Fruit fly (Drosophila melanogaster) whole organism, embryonic: Measurements from ENCODE around the gene CG6005.

Experiments used
- Atf-2 ChIP-seq: fragments of 200-800 bp; sonication (Bioruptor generic); optimal IDR thresholded peaks from 2 replicates; lab custom pipeline; 2016; ENCODE audit warnings: missing biosample characterization, missing genetic modification characterization
- Bgb ChIP-seq: fragments of 200-800 bp; sonication (Bioruptor generic); IDR thresholded peaks from 2 replicates; pipeline ENCODE4 v1.3.6; 2022; ENCODE audit warnings: missing biosample characterization, missing genetic modification characterization; ENCODE audit not compliant: partially characterized antibody
- CG10274 ChIP-seq: fragments of 200-800 bp; sonication (Bioruptor generic); optimal IDR thresholded peaks from 3 replicates; lab custom pipeline; 2017; ENCODE audit warnings: missing biosample characterization, mild to moderate bottlenecking, missing genetic modification characterization
- CG11093 ChIP-seq: fragments of 200-800 bp; sonication (Bioruptor generic); IDR thresholded peaks from 3 replicates; pipeline ENCODE4 v1.3.6; 2022; ENCODE audit warnings: missing biosample characterization, missing genetic modification characterization
- CG11560 ChIP-seq: fragments of 200-800 bp; sonication (Bioruptor generic); IDR thresholded peaks from 3 replicates; pipeline ENCODE4 v1.3.6; 2022; ENCODE audit warnings: missing biosample characterization, missing genetic modification characterization
- CG1233 ChIP-seq: fragments of 200-800 bp; sonication (Bioruptor generic); optimal IDR thresholded peaks from 4 replicates; lab custom pipeline; 2018; ENCODE audit warnings: missing biosample characterization, mild to moderate bottlenecking, missing genetic modification characterization
- CG16779 ChIP-seq: fragments of 200-800 bp; sonication (Bioruptor generic); IDR thresholded peaks from 2 replicates; pipeline ENCODE4 v1.3.6; 2022; ENCODE audit warnings: missing biosample characterization, missing genetic modification characterization
- CG17802 ChIP-seq: fragments of 200-800 bp; sonication (Bioruptor generic); optimal IDR thresholded peaks from 2 replicates; lab custom pipeline; 2018; ENCODE audit warnings: missing biosample characterization, mild to moderate bottlenecking, missing genetic modification characterization, moderate library complexity
- CG18476 ChIP-seq: fragments of 200-800 bp; sonication (Bioruptor generic); optimal IDR thresholded peaks from 2 replicates; lab custom pipeline; 2016; ENCODE audit warnings: missing biosample characterization, mild to moderate bottlenecking, missing genetic modification characterization
- CG2120 ChIP-seq: fragments of 200-800 bp; sonication (Bioruptor generic); optimal IDR thresholded peaks from 3 replicates; lab custom pipeline; 2016; ENCODE audit warnings: missing biosample characterization, missing genetic modification characterization
- CG31224 ChIP-seq: fragments of 200-800 bp; sonication (Bioruptor generic); IDR thresholded peaks from 2 replicates; pipeline ENCODE4 v1.3.6; 2022; ENCODE audit warnings: missing biosample characterization, missing genetic modification characterization
- CG32767 ChIP-seq: fragments of 200-800 bp; sonication (Bioruptor generic); IDR thresholded peaks from 2 replicates; pipeline ENCODE4 v1.3.6; 2022; ENCODE audit warnings: missing biosample characterization, missing genetic modification characterization
- CG3281 ChIP-seq: fragments of 200-800 bp; sonication (Bioruptor generic); optimal IDR thresholded peaks from 3 replicates; lab custom pipeline; 2017; ENCODE audit warnings: missing biosample characterization, mild to moderate bottlenecking, missing genetic modification characterization
- CG42726 ChIP-seq: fragments of 200-800 bp; sonication (Bioruptor generic); IDR thresholded peaks from 2 replicates; pipeline ENCODE4 v1.3.6; 2022; ENCODE audit warnings: missing biosample characterization, missing genetic modification characterization; ENCODE audit not compliant: partially characterized antibody
- CG4282 ChIP-seq: fragments of 200-800 bp; sonication (Bioruptor generic); optimal IDR thresholded peaks from 2 replicates; lab custom pipeline; 2016; ENCODE audit warnings: missing biosample characterization, missing genetic modification characterization
- CG4707 ChIP-seq: fragments of 200-800 bp; sonication (Bioruptor generic); optimal IDR thresholded peaks from 2 replicates; lab custom pipeline; 2018; ENCODE audit warnings: missing biosample characterization, mild to moderate bottlenecking, missing genetic modification characterization, moderate library complexity
- CG6272 ChIP-seq: fragments of 200-800 bp; sonication (Bioruptor generic); IDR thresholded peaks from 2 replicates; pipeline ENCODE4 v1.3.6; 2022; ENCODE audit warnings: missing biosample characterization, missing genetic modification characterization
- CG6765 ChIP-seq: fragments of 200-800 bp; sonication (Bioruptor generic); optimal IDR thresholded peaks from 3 replicates; lab custom pipeline; 2017; ENCODE audit warnings: missing biosample characterization, mild to moderate bottlenecking, missing genetic modification characterization
- CG7357 ChIP-seq: fragments of 200-800 bp; sonication (Bioruptor generic); IDR thresholded peaks from 3 replicates; pipeline ENCODE4 v1.3.6; 2022; ENCODE audit warnings: missing biosample characterization, missing genetic modification characterization
- CG7839 ChIP-seq: fragments of 200-800 bp; sonication (Bioruptor generic); optimal IDR thresholded peaks from 3 replicates; lab custom pipeline; 2018; ENCODE audit warnings: missing biosample characterization, mild to moderate bottlenecking, missing genetic modification characterization, moderate library complexity
- CG8924 ChIP-seq: fragments of 200-800 bp; optimal IDR thresholded peaks from 3 replicates; lab custom pipeline; 2019; ENCODE audit warnings: missing biosample characterization, mild to moderate bottlenecking, missing genetic modification characterization, moderate library complexity
- CG9215 ChIP-seq: fragments of 200-800 bp; sonication (Bioruptor generic); IDR thresholded peaks from 2 replicates; pipeline ENCODE4 v1.3.6; 2022; ENCODE audit warnings: missing biosample characterization, missing genetic modification characterization
- CG9932 ChIP-seq: fragments of 200-800 bp; sonication (Bioruptor generic); IDR thresholded peaks from 2 replicates; pipeline ENCODE4 v1.3.6; 2022; ENCODE audit warnings: missing biosample characterization, missing genetic modification characterization
- Chrac-16 ChIP-seq: fragments of 200-800 bp; sonication (Bioruptor generic); optimal IDR thresholded peaks from 3 replicates; lab custom pipeline; 2016; ENCODE audit warnings: missing biosample characterization, missing genetic modification characterization
- Dfd ChIP-seq, 2 experiments: fragments of >200 bp; optimal IDR thresholded peaks; 2 replicates each; lab custom pipeline; 2017; ENCODE audit warnings: missing biosample characterization in 2 of 2, missing genetic modification characterization in 2 of 2
- Hmx ChIP-seq: fragments of 200-800 bp; sonication (Bioruptor generic); optimal IDR thresholded peaks from 2 replicates; lab custom pipeline; 2016; ENCODE audit warnings: missing biosample characterization, missing genetic modification characterization
- Hr39 ChIP-seq: fragments of >200 bp; optimal IDR thresholded peaks from 2 replicates; lab custom pipeline; 2017
- MESR4 ChIP-seq: fragments of 200-800 bp; sonication (Bioruptor generic); optimal IDR thresholded peaks from 2 replicates; lab custom pipeline; 2018; ENCODE audit warnings: missing biosample characterization, mild to moderate bottlenecking, missing genetic modification characterization, moderate library complexity
- Rfx ChIP-seq: fragments of 200-800 bp; sonication (Bioruptor generic); IDR thresholded peaks from 2 replicates; pipeline ENCODE4 v1.3.6; 2022; ENCODE audit warnings: missing biosample characterization, missing genetic modification characterization
- Sry-δ ChIP-seq: fragments of 200-800 bp; sonication (Bioruptor generic); optimal IDR thresholded peaks from 2 replicates; lab custom pipeline; 2016; ENCODE audit warnings: missing biosample characterization, missing genetic modification characterization
- Usf ChIP-seq: fragments of 200-800 bp; sonication (Bioruptor generic); optimal IDR thresholded peaks from 2 replicates; lab custom pipeline; 2017; ENCODE audit warnings: missing genotype, missing biosample characterization, missing genetic modification characterization
- az2 ChIP-seq: fragments of 200-800 bp; sonication (Bioruptor generic); optimal IDR thresholded peaks from 3 replicates; lab custom pipeline; 2016; ENCODE audit warnings: missing biosample characterization, missing genetic modification characterization
- cas ChIP-seq: fragments of 200-800 bp; sonication (Bioruptor generic); IDR thresholded peaks from 2 replicates; pipeline ENCODE4 v1.3.6; 2022; ENCODE audit warnings: missing biosample characterization, missing genetic modification characterization
- chm ChIP-seq: fragments of 200-800 bp; sonication (Bioruptor generic); IDR thresholded peaks from 2 replicates; pipeline ENCODE4 v1.3.6; 2022; ENCODE audit warnings: missing biosample characterization, missing genetic modification characterization
- esg ChIP-seq: fragments of 200-800 bp; sonication (Bioruptor generic); conservative IDR thresholded peaks from 2 replicates; pipeline ENCODE4 v1.3.6; 2022; ENCODE audit warnings: missing biosample characterization, missing genetic modification characterization
- ewg ChIP-seq: fragments of 200-800 bp; sonication (Bioruptor generic); optimal IDR thresholded peaks from 3 replicates; lab custom pipeline; 2017; ENCODE audit warnings: mild to moderate bottlenecking, missing biosample characterization, missing genetic modification reagents, missing genetic modification characterization
- eyg ChIP-seq: fragments of 200-800 bp; sonication (Bioruptor generic); optimal IDR thresholded peaks from 3 replicates; lab custom pipeline; 2016; ENCODE audit warnings: missing biosample characterization, missing genetic modification characterization
- fd3F ChIP-seq: fragments of 200-800 bp; sonication (Bioruptor generic); optimal IDR thresholded peaks from 2 replicates; lab custom pipeline; 2018; ENCODE audit warnings: missing biosample characterization, mild to moderate bottlenecking, missing genetic modification characterization, moderate library complexity
- gcm ChIP-seq: fragments of 200-800 bp; sonication (Bioruptor generic); optimal IDR thresholded peaks from 2 replicates; lab custom pipeline; 2019; ENCODE audit warnings: missing biosample characterization, mild to moderate bottlenecking, missing genetic modification characterization, moderate library complexity
- gsb ChIP-seq: fragments of 200-800 bp; sonication (Bioruptor generic); IDR thresholded peaks from 2 replicates; pipeline ENCODE4 v1.3.6; 2022; ENCODE audit warnings: missing biosample characterization, missing genetic modification characterization
- ham ChIP-seq: fragments of 200-800 bp; sonication (Bioruptor generic); IDR thresholded peaks from 2 replicates; pipeline ENCODE4 v1.3.6; 2022; ENCODE audit warnings: missing biosample characterization, missing genetic modification characterization
- kni ChIP-seq: fragments of 200-800 bp; sonication (Bioruptor generic); optimal IDR thresholded peaks from 3 replicates; lab custom pipeline; 2017; ENCODE audit warnings: mild to moderate bottlenecking, missing biosample characterization, missing genetic modification reagents, missing genetic modification characterization
- lab ChIP-seq: fragments of 200-800 bp; sonication (Bioruptor generic); optimal IDR thresholded peaks from 3 replicates; lab custom pipeline; 2017; ENCODE audit warnings: missing biosample characterization, missing genetic modification characterization, mild to moderate bottlenecking, moderate library complexity, missing genetic modification reagents
- nom ChIP-seq: fragments of 200-800 bp; sonication (Bioruptor generic); optimal IDR thresholded peaks from 2 replicates; lab custom pipeline; 2017; ENCODE audit warnings: missing biosample characterization, missing genetic modification characterization, mild to moderate bottlenecking, moderate library complexity, missing genetic modification reagents
- oc ChIP-seq: fragments of 200-800 bp; sonication (Bioruptor generic); optimal IDR thresholded peaks from 2 replicates; lab custom pipeline; 2018; ENCODE audit warnings: missing biosample characterization, mild to moderate bottlenecking, missing genetic modification characterization, moderate library complexity
- repo ChIP-seq: fragments of 200-800 bp; sonication (Bioruptor generic); optimal IDR thresholded peaks from 2 replicates; lab custom pipeline; 2016; ENCODE audit warnings: missing biosample characterization, missing genetic modification characterization
- sna ChIP-seq: fragments of 200-800 bp; sonication (Bioruptor generic); IDR thresholded peaks from 2 replicates; pipeline ENCODE4 v1.3.6; 2022; ENCODE audit warnings: missing biosample characterization, missing genetic modification characterization; ENCODE audit not compliant: partially characterized antibody
- ttk ChIP-seq: fragments of 200-800 bp; sonication (Bioruptor generic); IDR thresholded peaks from 2 replicates; pipeline ENCODE4 v2.1.2; 2022; ENCODE audit warnings: missing biosample characterization, missing genetic modification characterization
- tup ChIP-seq: fragments of 200-800 bp; sonication (Bioruptor generic); optimal IDR thresholded peaks from 2 replicates; lab custom pipeline; 2016; ENCODE audit warnings: missing biosample characterization, mild to moderate bottlenecking, missing genetic modification characterization, moderate library complexity
- vvl ChIP-seq: fragments of 200-800 bp; sonication (Bioruptor generic); IDR thresholded peaks from 2 replicates; pipeline ENCODE4 v1.3.6; 2022; ENCODE audit warnings: missing biosample characterization, missing genetic modification characterization
- yki ChIP-seq: fragments of >200 bp; optimal IDR thresholded peaks from 3 replicates; lab custom pipeline; 2018

The CG6005 gene

dm6 chr3R:18983614-18984185 lies 40.1 kb downstream of the CG6005 start, which contains the start of the genes snRNP-U1-C and gukh (continued):
- peak; percentile 55 for TF ChIP-seq CG42726 (GFP tag; lab: Robert Waterston, UW)
- no peak for TF ChIP-seq CG10274
- TF ChIP-seq Usf (GFP tag; lab: Kevin White, UChicago) = peak; percentile 14
- TF ChIP-seq Rfx (GFP tag; lab: Robert Waterston, UW) = peak; percentile 90
- peak; percentile 84 for TF ChIP-seq cas (GFP tag; lab: Robert Waterston, UW)
- TF ChIP-seq repo (GFP tag; lab: Kevin White, UChicago) = peak; percentile 27
- TF ChIP-seq CG32767 (GFP tag; lab: Robert Waterston, UW) = peak; percentile 82
- peak; percentile 67; the same call in 1 of the 3 replicates for TF ChIP-seq CG11093 (GFP tag; lab: Robert Waterston, UW)
- peak; percentile 66 for TF ChIP-seq Bgb (GFP tag; lab: Robert Waterston, UW)
- peak; percentile 79 for TF ChIP-seq CG16779 (GFP tag; lab: Robert Waterston, UW)
- TF ChIP-seq CG6272 (GFP tag; lab: Robert Waterston, UW) = peak; percentile 52
- peak; percentile 82 for TF ChIP-seq Chrac-16
- peak; percentile 69 for TF ChIP-seq gcm (GFP tag; lab: Kevin White, UChicago)
- TF ChIP-seq CG2120 = peak; percentile 84
- no peak for TF ChIP-seq Dfd (GFP tag; optimal IDR thresholded peaks at IDR 0.05; lab: Kevin White, UChicago)
- peak; percentile 98 for TF ChIP-seq CG4707 (GFP tag; lab: Kevin White, UChicago)
- peak; percentile 82 for TF ChIP-seq esg (GFP tag; lab: Robert Waterston, UW)
- TF ChIP-seq Atf-2 (GFP tag; lab: Kevin White, UChicago) = no peak
- TF ChIP-seq az2 (GFP tag; lab: Kevin White, UChicago) = peak; percentile 81
- TF ChIP-seq CG6765 (GFP tag; lab: Kevin White, UChicago) = peak; percentile 57
- TF ChIP-seq yki = no peak
- TF ChIP-seq vvl = peak; percentile 93
- peak; percentile 88 for TF ChIP-seq lab (GFP tag; lab: Kevin White, UChicago)
- peak; percentile 79 for TF ChIP-seq CG1233 (GFP tag; lab: Kevin White, UChicago)
- TF ChIP-seq sna (GFP tag; lab: Robert Waterston, UW) = peak; percentile 84
- TF ChIP-seq CG9215 = peak; percentile 71
- peak; percentile 5 for TF ChIP-seq kni (GFP tag; lab: Kevin White, UChicago)
- TF ChIP-seq CG7357 (GFP tag; lab: Robert Waterston, UW) = peak; percentile 50; the same call in 2 of the 3 replicates
- no peak for TF ChIP-seq eyg (GFP tag; lab: Kevin White, UChicago)
- peak; percentile 69 for TF ChIP-seq CG18476 (GFP tag; lab: Kevin White, UChicago)
- peak; percentile 69 for TF ChIP-seq gsb (GFP tag; lab: Robert Waterston, UW)
- TF ChIP-seq oc (tag; lab: Kevin White, UChicago) = peak; percentile 75
- peak; percentile 82 for TF ChIP-seq CG7839 (tag; lab: Kevin White, UChicago)
- peak; percentile 68; the same call in 2 of the 3 replicates for TF ChIP-seq CG11560 (tag; lab: Robert Waterston, UW)
- TF ChIP-seq CG8924 (tag; lab: Kevin White, UChicago) = peak; percentile 90
- peak; percentile 94 for TF ChIP-seq CG9932 (GFP tag; lab: Robert Waterston, UW)
- peak; percentile 73 for TF ChIP-seq tup (GFP tag; lab: Kevin White, UChicago)
- peak; percentile 75 for TF ChIP-seq CG31224 (GFP tag; lab: Robert Waterston, UW)
- TF ChIP-seq chm = peak; percentile 86
- no peak; the same call in 1 of the 2 replicates for TF ChIP-seq ham (GFP tag; lab: Robert Waterston, UW)
- TF ChIP-seq nom (GFP tag; lab: Kevin White, UChicago) = peak; percentile 45
- peak; percentile 67 for TF ChIP-seq MESR4
- peak; percentile 78 for TF ChIP-seq CG17802 (tag; lab: Kevin White, UChicago)
- no peak for TF ChIP-seq Hmx (GFP tag; lab: Kevin White, UChicago)
- TF ChIP-seq ewg = peak; percentile 46
- peak; percentile 75 for TF ChIP-seq CG3281 (GFP tag; lab: Kevin White, UChicago)
- TF ChIP-seq ttk (GFP tag; lab: Robert Waterston, UW) = peak; percentile 73
- peak; percentile 35 for TF ChIP-seq Sry-δ (GFP tag; lab: Kevin White, UChicago)
- TF ChIP-seq fd3F (GFP tag; lab: Kevin White, UChicago) = peak; percentile 81
- peak; percentile 66 for TF ChIP-seq CG4282 (GFP tag; lab: Kevin White, UChicago)
- no peak for TF ChIP-seq Hr39 (lab: Kevin White, UChicago)
